Worm (Caenorhabditis elegans) whole organism, L1 larva: Measurements from ENCODE around the gene chil-3.

Experiments
- F16B12.6 ChIP-seq: fragments of 150-350 bp; optimal IDR thresholded peaks from 2 replicates; lab custom pipeline; 2014; ENCODE audit warnings: missing biosample characterization, missing genetic modification characterization
- ceh-82 ChIP-seq, 3 experiments: fragments of 150-350 bp in 1 of 3; sonication (generic microtip) in 2 of 3; optimal IDR thresholded peaks; 2 replicates each; lab custom pipeline; 2014 to 2017; ENCODE audit warnings: missing biosample characterization in 3 of 3, missing genetic modification characterization in 3 of 3
- lin-15B ChIP-seq: fragments of 150-350 bp; sonication (generic microtip); optimal IDR thresholded peaks from 3 replicates; lab custom pipeline; 2014; ENCODE audit warnings: missing biosample characterization, missing genetic modification characterization
- mdl-1 ChIP-seq, 2 experiments: fragments of 150-350 bp; optimal IDR thresholded peaks; 2 replicates each; lab custom pipeline; 2014 to 2017; ENCODE audit warnings: missing biosample characterization in 2 of 2, missing genetic modification characterization in 2 of 2, inconsistent platforms in 1 of 2
- nhr-12 ChIP-seq: sonication (generic microtip); optimal IDR thresholded peaks from 2 replicates; lab custom pipeline; 2017; ENCODE audit warnings: missing biosample characterization, missing genetic modification characterization
- unc-98 ChIP-seq: fragments of 200-800 bp; sonication (Bioruptor generic); IDR thresholded peaks from 2 replicates; pipeline ENCODE4 v1.3.6; 2022; ENCODE audit warnings: missing genetic modification characterization, missing compliant biosample characterization
- zag-1 ChIP-seq: fragments of 150-350 bp; optimal IDR thresholded peaks from 2 replicates; lab custom pipeline; 2014; ENCODE audit warnings: missing biosample characterization, missing genetic modification characterization

DNA sequence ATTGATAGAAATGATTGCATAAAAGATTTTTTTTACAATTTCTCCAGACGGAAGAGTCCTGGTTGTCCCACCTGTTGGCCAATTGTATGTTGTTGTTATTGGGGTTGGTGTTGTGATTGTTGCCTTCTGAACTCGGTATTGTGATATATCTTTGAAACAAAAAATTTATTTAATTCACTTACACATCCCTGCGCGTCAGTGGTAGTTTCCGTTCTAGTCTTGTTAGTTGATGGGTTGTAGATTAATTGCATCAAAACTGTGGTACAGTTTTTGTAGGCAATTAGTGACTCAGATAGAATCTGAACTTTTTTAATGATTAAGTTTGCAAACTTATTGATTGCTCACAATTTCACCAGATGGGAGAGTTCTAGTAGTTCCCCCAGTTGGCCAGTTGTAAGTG is 43.2 kb upstream of the chil-3 start:
- TF ChIP-seq zag-1 (tag; lab: Kevin White, UChicago), result no peak
- TF ChIP-seq lin-15B (tag; lab: Kevin White, UChicago), result no peak
- no peak for TF ChIP-seq F16B12.6 (tag; lab: Kevin White, UChicago)
- no peak for TF ChIP-seq nhr-12 (tag; lab: Kevin White, UChicago)
- TF ChIP-seq unc-98, result no peak
- no peak for TF ChIP-seq mdl-1 (tag; optimal IDR thresholded peaks at IDR 0.05; lab: Kevin White, UChicago)
- TF ChIP-seq ceh-82 (tag; optimal IDR thresholded peaks at IDR 0.05; lab: Kevin White, UChicago), result no peak
